Worm (Caenorhabditis elegans): ENCODE data around the gene cyp-33A1.

The cyp-33A1 gene

DNA sequence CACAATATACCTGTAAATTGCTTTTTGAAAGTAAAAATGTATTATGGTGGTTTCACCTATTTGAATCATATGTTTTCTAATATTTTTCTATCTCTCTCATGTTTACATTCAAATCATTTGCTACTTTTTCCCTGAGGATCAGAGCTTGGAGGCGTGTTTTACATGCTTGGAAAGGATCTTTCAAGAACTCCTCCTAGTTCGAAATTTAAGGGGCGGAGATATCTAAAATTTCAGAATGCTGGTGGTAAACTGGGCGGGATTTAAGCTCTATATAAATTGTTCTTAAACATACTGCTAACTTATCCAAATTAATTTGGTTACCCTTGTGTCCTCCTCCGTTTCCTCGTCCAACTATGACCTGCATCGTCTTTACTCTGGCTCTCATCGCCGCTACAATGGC is 13.3 kb downstream of the cyp-33A1 start, which contains the start of gene C12D5.5:
Gene C12D5.5, plus strand, starts transcription at position 301 of the 400 bp plus-strand sequence.
- no peak for TF ChIP-seq elt-2 (tag; optimal IDR thresholded peaks at IDR 0.05)
- TF ChIP-seq nhr-76 (tag; optimal IDR thresholded peaks at IDR 0.05): no peak
- no peak for TF ChIP-seq fkh-10 (GFP tag; optimal IDR thresholded peaks at IDR 0.05)
- no peak for TF ChIP-seq ceh-82 (tag; optimal IDR thresholded peaks at IDR 0.05)
- no peak for TF ChIP-seq fos-1 (tag; optimal IDR thresholded peaks at IDR 0.05)
- TF ChIP-seq nhr-23 (tag; optimal IDR thresholded peaks at IDR 0.05): no peak
- TF ChIP-seq ceh-16 (tag; optimal IDR thresholded peaks at IDR 0.05): no peak
- TF ChIP-seq lin-39 (tag; optimal IDR thresholded peaks at IDR 0.05): no peak
- no peak for TF ChIP-seq fkh-2 (tag; optimal IDR thresholded peaks at IDR 0.05)
- no peak for TF ChIP-seq skn-1 (tag; optimal IDR thresholded peaks at IDR 0.05)

DNA sequence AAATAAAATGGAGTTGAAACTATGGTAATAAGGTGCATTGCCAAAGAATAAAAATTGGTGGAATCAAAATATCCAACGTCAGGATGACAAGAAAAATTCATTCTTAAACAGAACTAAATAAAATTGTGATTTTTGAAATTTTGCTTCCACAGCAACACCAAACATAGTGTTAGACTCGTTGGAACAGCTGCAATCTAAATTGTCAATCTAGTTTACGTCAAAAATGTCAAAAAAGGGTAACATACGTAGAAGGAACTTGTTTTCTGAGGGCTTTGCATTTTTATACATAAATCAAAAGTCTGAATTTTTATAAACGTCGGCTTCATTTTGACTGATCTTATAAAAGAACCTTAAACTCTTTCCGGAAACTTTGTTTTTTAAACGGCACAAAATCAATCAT is 27.7 kb downstream of the cyp-33A1 start, which contains the start of gene srh-200:
Gene srh-200, minus strand, starts transcription at position 101 of the 400 bp plus-strand sequence.
- TF ChIP-seq pqm-1 (tag; optimal IDR thresholded peaks at IDR 0.05) (no peak), ztf-11 (tag; optimal IDR thresholded peaks at IDR 0.05) (no peak), ceh-28 (tag; optimal IDR thresholded peaks at IDR 0.05) (no peak), nhr-76 (tag; optimal IDR thresholded peaks at IDR 0.05) (no peak), nfya-1 (tag; optimal IDR thresholded peaks at IDR 0.05; ENCODE audit: insufficient read depth) (no peak), lin-39 (tag; optimal IDR thresholded peaks at IDR 0.05) (no peak), elt-2 (tag; optimal IDR thresholded peaks at IDR 0.05) (no peak)

- TF ChIP-seq nhr-67 (tag; optimal IDR thresholded peaks at IDR 0.05): no peak
- TF ChIP-seq ceh-16 (tag; optimal IDR thresholded peaks at IDR 0.05): no peak
- TF ChIP-seq aly-2 (tag; optimal IDR thresholded peaks at IDR 0.05): no peak
- TF ChIP-seq nhr-237 (tag; optimal IDR thresholded peaks at IDR 0.05): no peak
- no peak for TF ChIP-seq ceh-9 (tag; optimal IDR thresholded peaks at IDR 0.05)
- TF ChIP-seq daf-12 (tag; optimal IDR thresholded peaks at IDR 0.05): no peak
- TF ChIP-seq R02D3.7 (tag; optimal IDR thresholded peaks at IDR 0.05): no peak
- no peak for TF ChIP-seq ztf-4 (tag; optimal IDR thresholded peaks at IDR 0.05)
- TF ChIP-seq unc-39 (tag; optimal IDR thresholded peaks at IDR 0.05): no peak
- TF ChIP-seq nfya-1 (tag; optimal IDR thresholded peaks at IDR 0.05; ENCODE audit: insufficient read depth): no peak
- no peak for TF ChIP-seq lin-15B (tag; optimal IDR thresholded peaks at IDR 0.05)
- no peak for TF ChIP-seq nhr-76 (tag; optimal IDR thresholded peaks at IDR 0.05)
- TF ChIP-seq eor-1 (tag; optimal IDR thresholded peaks at IDR 0.05): no peak
- no peak for TF ChIP-seq skn-1 (tag; optimal IDR thresholded peaks at IDR 0.05)
Measured at ce11 chrV:7651757-7652156, 29.5 kb downstream of the cyp-33A1 start, which contains the start of gene srh-234. Gene srh-234, minus strand, starts transcription at chrV:7651857.

- no peak for TF ChIP-seq egl-5 (tag; optimal IDR thresholded peaks at IDR 0.05)
- no peak for TF ChIP-seq elt-1 (tag; optimal IDR thresholded peaks at IDR 0.05)
- no peak for TF ChIP-seq nhr-28 (tag; optimal IDR thresholded peaks at IDR 0.05)
- no peak for TF ChIP-seq ama-1 (optimal IDR thresholded peaks at IDR 0.05)
- no peak for TF ChIP-seq ceh-9 (tag; optimal IDR thresholded peaks at IDR 0.05)
- no peak for TF ChIP-seq elt-3 (tag; optimal IDR thresholded peaks at IDR 0.05)
- no peak for TF ChIP-seq fkh-10 (GFP tag; optimal IDR thresholded peaks at IDR 0.05)
- TF ChIP-seq R02D3.7 (tag; optimal IDR thresholded peaks at IDR 0.05): no peak
- TF ChIP-seq fos-1 (tag; optimal IDR thresholded peaks at IDR 0.05): no peak
Measured at ce11 chrV:7649963-7650362, 31.3 kb downstream of the cyp-33A1 start.

ce11 chrV:7647147-7647546 is 34.1 kb downstream of the cyp-33A1 start:
- TF ChIP-seq nhr-67 (tag; optimal IDR thresholded peaks at IDR 0.05) (no peak), daf-12 (tag; optimal IDR thresholded peaks at IDR 0.05) (no peak), snpc-4 (tag; optimal IDR thresholded peaks at IDR 0.05) (no peak), lin-15B (tag; optimal IDR thresholded peaks at IDR 0.05) (no peak), nfya-1 (tag; optimal IDR thresholded peaks at IDR 0.05; ENCODE audit: insufficient read depth) (no peak), aly-2 (tag; optimal IDR thresholded peaks at IDR 0.05) (no peak), unc-62 (GFP tag; optimal IDR thresholded peaks at IDR 0.05) (no peak), egl-5 (tag; optimal IDR thresholded peaks at IDR 0.05) (no peak), mml-1 (tag; optimal IDR thresholded peaks at IDR 0.05) (no peak), unc-39 (tag; optimal IDR thresholded peaks at IDR 0.05) (no peak), nhr-237 (tag; optimal IDR thresholded peaks at IDR 0.05) (no peak), mdl-1 (tag; optimal IDR thresholded peaks at IDR 0.05) (no peak), elt-2 (tag; optimal IDR thresholded peaks at IDR 0.05) (no peak), ceh-28 (tag; optimal IDR thresholded peaks at IDR 0.05) (no peak), nhr-28 (tag; optimal IDR thresholded peaks at IDR 0.05) (no peak)

Measured in whole organism, L3 larva.